Worm (Caenorhabditis elegans) whole organism, L3 larva: ENCODE data around the gene zip-2.

Experiments used
- R02D3.7 ChIP-seq: fragments of 150-350 bp; optimal IDR thresholded peaks from 2 replicates; lab custom pipeline; 2014; ENCODE audit warnings: missing biosample characterization, missing genetic modification characterization
- aly-2 ChIP-seq: fragments of 150-350 bp; optimal IDR thresholded peaks from 2 replicates; lab custom pipeline; 2014; ENCODE audit warnings: missing biosample characterization, missing genetic modification characterization
- ceh-16 ChIP-seq: sonication (generic microtip); optimal IDR thresholded peaks from 2 replicates; lab custom pipeline; 2017; ENCODE audit warnings: missing biosample characterization, missing genetic modification characterization
- ceh-28 ChIP-seq: fragments of 150-350 bp; optimal IDR thresholded peaks from 2 replicates; lab custom pipeline; 2014; ENCODE audit warnings: missing biosample characterization, missing genetic modification reagents, missing genetic modification characterization
- ceh-82 ChIP-seq: fragments of 150-350 bp; optimal IDR thresholded peaks from 2 replicates; lab custom pipeline; 2014; ENCODE audit warnings: missing biosample characterization, missing genetic modification characterization
- daf-12 ChIP-seq: fragments of 150-350 bp; optimal IDR thresholded peaks from 2 replicates; lab custom pipeline; 2014; ENCODE audit warnings: missing biosample characterization, missing genetic modification reagents, missing genetic modification characterization
- egl-27 ChIP-seq: sonication (generic microtip); optimal IDR thresholded peaks from 4 replicates; lab custom pipeline; 2017; ENCODE audit warnings: missing biosample characterization, missing genetic modification reagents, missing genetic modification characterization
- egl-5 ChIP-seq: fragments of 150-350 bp; optimal IDR thresholded peaks from 2 replicates; lab custom pipeline; 2017; ENCODE audit warnings: missing biosample characterization, missing genetic modification reagents, missing genetic modification characterization, inconsistent platforms
- elt-2 ChIP-seq: sonication (generic microtip); optimal IDR thresholded peaks from 2 replicates; lab custom pipeline; 2016; ENCODE audit warnings: missing genetic modification reagents, mild to moderate bottlenecking, missing genetic modification characterization, missing compliant biosample characterization
- eor-1 ChIP-seq, 2 experiments: fragments of 150-350 bp; optimal IDR thresholded peaks; 2 replicates each; lab custom pipeline; 2014 to 2018; ENCODE audit warnings: missing biosample characterization in 2 of 2, missing genetic modification characterization in 2 of 2
- fkh-10 ChIP-seq: sonication (generic microtip); optimal IDR thresholded peaks from 2 replicates; lab custom pipeline; 2017; ENCODE audit warnings: missing biosample characterization, missing genetic modification reagents, missing genetic modification characterization
- fkh-2 ChIP-seq: fragments of 150-350 bp; optimal IDR thresholded peaks from 2 replicates; lab custom pipeline; 2014; ENCODE audit warnings: missing biosample characterization, missing genetic modification reagents, missing genetic modification characterization
- hmg-11 ChIP-seq: sonication (generic microtip); optimal IDR thresholded peaks from 2 replicates; lab custom pipeline; 2016; ENCODE audit warnings: missing genetic modification characterization, missing compliant biosample characterization
- jun-1 ChIP-seq: fragments of 150-350 bp; optimal IDR thresholded peaks from 2 replicates; lab custom pipeline; 2014; ENCODE audit warnings: missing biosample characterization, missing genetic modification reagents, missing genetic modification characterization
- lin-15B ChIP-seq: fragments of 150-350 bp; optimal IDR thresholded peaks from 2 replicates; lab custom pipeline; 2014; ENCODE audit warnings: missing biosample characterization, missing genetic modification characterization
- lsy-12 ChIP-seq: sonication (generic microtip); optimal IDR thresholded peaks from 2 replicates; lab custom pipeline; 2016; ENCODE audit warnings: mild to moderate bottlenecking, missing genetic modification characterization, missing compliant biosample characterization
- nhr-11 ChIP-seq: fragments of 150-350 bp; optimal IDR thresholded peaks from 2 replicates; lab custom pipeline; 2014; ENCODE audit warnings: missing biosample characterization, missing genetic modification characterization
- nhr-12 ChIP-seq: fragments of 150-350 bp; optimal IDR thresholded peaks from 2 replicates; lab custom pipeline; 2014; ENCODE audit warnings: missing biosample characterization, missing genetic modification characterization
- nhr-23 ChIP-seq: fragments of 150-350 bp; optimal IDR thresholded peaks from 2 replicates; lab custom pipeline; 2014; ENCODE audit warnings: missing biosample characterization, missing genetic modification reagents, missing genetic modification characterization
- nhr-237 ChIP-seq: fragments of 150-350 bp; optimal IDR thresholded peaks from 2 replicates; lab custom pipeline; 2014; ENCODE audit warnings: missing biosample characterization, missing genetic modification characterization
- nhr-43 ChIP-seq: sonication (generic microtip); optimal IDR thresholded peaks from 2 replicates; lab custom pipeline; 2016; ENCODE audit warnings: mild to moderate bottlenecking, missing genetic modification characterization, missing compliant biosample characterization; ENCODE audit not compliant: poor library complexity, severe bottlenecking
- nhr-67 ChIP-seq: fragments of 150-350 bp; optimal IDR thresholded peaks from 2 replicates; lab custom pipeline; 2014; ENCODE audit warnings: missing biosample characterization, missing genetic modification characterization
- nhr-76 ChIP-seq: fragments of 150-350 bp; sonication (generic microtip); optimal IDR thresholded peaks from 5 replicates; lab custom pipeline; 2014; ENCODE audit warnings: missing biosample characterization, missing genetic modification characterization
- nhr-77 ChIP-seq: fragments of 150-350 bp; optimal IDR thresholded peaks from 2 replicates; lab custom pipeline; 2014; ENCODE audit warnings: missing biosample characterization, missing genetic modification characterization
- pha-4 ChIP-seq: fragments of 150-350 bp; optimal IDR thresholded peaks from 2 replicates; lab custom pipeline; 2014; ENCODE audit warnings: missing biosample characterization, missing genetic modification reagents, missing genetic modification characterization
- pqm-1 ChIP-seq: fragments of 150-350 bp; optimal IDR thresholded peaks from 2 replicates; lab custom pipeline; 2017; ENCODE audit warnings: missing biosample characterization, missing genetic modification characterization, inconsistent platforms
- sea-2 ChIP-seq: fragments of 150-350 bp; sonication (generic microtip); optimal IDR thresholded peaks from 4 replicates; lab custom pipeline; 2014; ENCODE audit warnings: missing biosample characterization, missing genetic modification reagents, missing genetic modification characterization
- skn-1 ChIP-seq: fragments of 150-350 bp; optimal IDR thresholded peaks from 2 replicates; lab custom pipeline; 2014; ENCODE audit warnings: missing biosample characterization, missing genetic modification characterization
- snpc-4 ChIP-seq: fragments of 150-350 bp; optimal IDR thresholded peaks from 2 replicates; lab custom pipeline; 2014; ENCODE audit warnings: missing biosample characterization, missing genetic modification characterization
- tbx-2 ChIP-seq: sonication (generic microtip); optimal IDR thresholded peaks from 2 replicates; lab custom pipeline; 2016; ENCODE audit warnings: mild to moderate bottlenecking, missing genetic modification characterization, missing compliant biosample characterization
- unc-39 ChIP-seq: sonication (generic microtip); optimal IDR thresholded peaks from 4 replicates; lab custom pipeline; 2017; ENCODE audit warnings: missing biosample characterization, missing genetic modification characterization
- zag-1 ChIP-seq: fragments of 150-350 bp; optimal IDR thresholded peaks from 2 replicates; lab custom pipeline; 2014; ENCODE audit warnings: missing biosample characterization, missing genetic modification characterization
- ztf-11 ChIP-seq: fragments of 150-350 bp; optimal IDR thresholded peaks from 2 replicates; lab custom pipeline; 2014; ENCODE audit warnings: missing biosample characterization, missing genetic modification characterization
- ztf-4 ChIP-seq: fragments of 150-350 bp; optimal IDR thresholded peaks from 2 replicates; lab custom pipeline; 2014; ENCODE audit warnings: missing biosample characterization, missing genetic modification characterization

The zip-2 gene

DNA sequence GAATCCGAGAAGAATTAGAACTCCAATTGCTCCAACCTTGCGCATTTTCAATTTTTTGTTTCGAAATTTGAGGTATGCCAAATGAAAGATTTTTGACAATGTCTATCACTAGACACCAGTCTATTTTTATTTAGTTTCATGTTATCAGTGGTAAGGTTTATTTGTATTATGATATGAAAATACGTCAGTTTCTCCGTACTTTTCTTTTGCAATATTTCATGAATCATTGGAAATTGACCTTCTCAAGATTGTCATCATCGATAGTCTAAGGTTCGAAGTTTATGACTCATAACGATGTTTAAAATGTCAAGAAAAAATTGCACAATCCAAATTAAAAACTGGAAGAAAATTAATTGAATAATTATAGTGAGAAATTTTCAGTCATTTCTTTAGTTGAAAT is 40.6 kb downstream of the zip-2 start, which contains the start of gene clc-19:
Gene clc-19 (minus strand): TSS at position 135 of the 400 bp plus-strand sequence.
- TF ChIP-seq hmg-11 (tag; lab: Kevin White, UChicago) (no peak), pqm-1 (tag; lab: Kevin White, UChicago) (peak; percentile 90), elt-2 (tag; lab: Kevin White, UChicago) (peak; percentile 30)

DNA sequence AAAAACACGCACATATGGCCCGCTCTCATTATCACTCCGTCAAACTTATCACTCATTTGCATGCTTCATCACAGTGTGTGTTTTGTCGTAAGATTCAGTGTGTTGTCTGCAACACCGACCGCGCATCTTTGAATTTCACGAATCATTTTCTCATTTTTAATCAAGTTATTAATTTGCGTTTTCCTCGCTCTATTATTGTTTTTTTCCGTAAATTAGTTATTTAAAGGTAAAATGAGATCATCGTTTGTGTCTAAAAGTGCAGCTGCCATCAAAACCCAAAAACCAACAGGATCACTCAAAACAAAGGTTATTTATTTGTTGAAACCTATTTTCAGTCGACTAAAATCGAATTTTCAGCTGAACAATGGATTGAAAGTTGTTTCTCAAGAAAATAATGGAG is 46.9 kb downstream of the zip-2 start, which contains the start of the genes T24C4.5 and ucr-2.3:
Gene T24C4.5 (minus strand): TSS at position 101 of the 400 bp plus-strand sequence.
Gene ucr-2.3 (plus strand): TSS at position 227 of the 400 bp plus-strand sequence.
- TF ChIP-seq zag-1 (tag; lab: Kevin White, UChicago): no peak
- TF ChIP-seq elt-2 (tag; lab: Kevin White, UChicago): no peak
- no peak for TF ChIP-seq nhr-11 (tag; lab: Kevin White, UChicago)
- TF ChIP-seq nhr-67 (tag; lab: Kevin White, UChicago): no peak
- TF ChIP-seq snpc-4 (tag; lab: Kevin White, UChicago): no peak
- no peak for TF ChIP-seq fkh-10 (GFP tag; lab: Kevin White, UChicago)
- TF ChIP-seq nhr-12 (tag; lab: Kevin White, UChicago): no peak
- no peak for TF ChIP-seq lsy-12 (tag; lab: Kevin White, UChicago)
- no peak for TF ChIP-seq lin-15B
- TF ChIP-seq nhr-43: no peak

DNA sequence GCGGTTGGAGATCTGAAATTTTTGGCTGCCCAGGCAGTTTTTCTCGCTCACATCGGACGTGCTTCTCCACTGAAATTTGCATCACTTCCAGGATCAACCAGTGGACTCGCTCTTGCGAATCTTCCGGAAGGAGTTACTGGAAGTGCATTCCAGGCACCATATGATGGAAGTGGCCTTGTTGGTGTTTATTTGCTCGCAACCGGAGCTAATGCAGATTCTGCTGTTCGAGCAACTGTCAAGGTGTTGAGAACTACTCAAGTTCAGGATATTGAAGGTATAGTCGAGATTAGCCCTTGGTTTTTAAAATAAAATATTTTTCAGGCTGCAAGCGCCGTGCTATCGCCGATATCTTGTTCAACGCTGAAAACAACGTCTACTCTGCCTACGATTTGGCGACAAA is 48.1 kb downstream of the zip-2 start:
- TF ChIP-seq nhr-43: peak; percentile 8
- no peak for TF ChIP-seq pqm-1 (tag; lab: Kevin White, UChicago)

DNA sequence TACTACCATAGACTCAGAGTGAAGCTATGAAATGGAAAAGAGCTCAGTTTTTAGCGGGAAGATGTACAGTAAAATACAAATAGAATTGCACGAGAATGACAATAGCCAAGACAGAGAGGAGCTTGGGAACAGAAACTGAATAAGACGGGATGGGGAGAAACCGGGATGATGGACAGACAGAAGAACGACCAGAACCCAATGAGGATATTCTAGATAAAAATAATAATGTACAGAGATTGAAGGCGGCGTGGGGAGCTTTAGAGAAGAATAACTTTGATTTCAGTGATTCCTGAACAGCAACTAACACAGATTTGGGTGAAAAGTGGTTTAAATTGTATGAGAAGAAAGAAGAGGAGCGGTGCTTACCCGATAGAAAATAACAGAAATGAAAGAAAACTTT is 48.7 kb downstream of the zip-2 start:
- no peak for TF ChIP-seq egl-5 (tag; lab: Kevin White, UChicago)
- TF ChIP-seq nhr-77 (tag; lab: Kevin White, UChicago): no peak
- no peak for TF ChIP-seq elt-2 (tag; lab: Kevin White, UChicago)
- no peak for TF ChIP-seq unc-39 (tag; lab: Kevin White, UChicago)
- no peak for TF ChIP-seq ceh-82 (tag; lab: Kevin White, UChicago)
- TF ChIP-seq ceh-28 (tag; lab: Kevin White, UChicago): no peak
- no peak for TF ChIP-seq R02D3.7 (tag; lab: Kevin White, UChicago)
- no peak for TF ChIP-seq aly-2 (tag; lab: Kevin White, UChicago)
- no peak for TF ChIP-seq fkh-10 (GFP tag; lab: Kevin White, UChicago)
- TF ChIP-seq lsy-12 (tag; lab: Kevin White, UChicago): no peak
- no peak for TF ChIP-seq nhr-76 (tag; lab: Kevin White, UChicago)
- TF ChIP-seq nhr-12 (tag; lab: Kevin White, UChicago): no peak
- TF ChIP-seq tbx-2 (tag; lab: Kevin White, UChicago): no peak
- TF ChIP-seq pha-4: no peak
- TF ChIP-seq nhr-237 (tag; lab: Kevin White, UChicago): no peak
- TF ChIP-seq ztf-4 (tag; lab: Kevin White, UChicago): no peak
- no peak for TF ChIP-seq ztf-11 (tag; lab: Kevin White, UChicago)
- no peak for TF ChIP-seq nhr-43
- no peak for TF ChIP-seq jun-1 (tag; lab: Kevin White, UChicago)
- TF ChIP-seq hmg-11 (tag; lab: Kevin White, UChicago): no peak

DNA sequence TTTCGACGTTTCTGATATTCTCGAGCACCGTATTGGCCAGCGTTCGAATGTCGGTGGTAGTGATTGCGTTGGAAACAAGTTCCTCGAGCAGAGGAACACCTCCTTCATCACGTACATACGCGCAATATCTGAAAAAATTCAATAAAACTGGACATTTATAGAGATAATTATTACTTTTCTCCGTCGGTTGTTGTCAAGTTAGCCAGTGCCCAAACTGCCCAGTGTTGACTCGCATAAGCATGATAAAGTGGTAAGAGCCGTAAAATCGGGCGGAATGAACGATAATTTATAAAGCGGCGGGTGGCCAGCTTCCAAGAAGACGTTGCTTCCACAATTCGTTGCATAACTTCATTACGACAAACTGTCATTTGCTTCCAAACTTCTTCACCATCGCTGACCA is 50.8 kb downstream of the zip-2 start:
- no peak for TF ChIP-seq daf-12
- no peak for TF ChIP-seq egl-27 (tag; lab: Kevin White, UChicago)
- TF ChIP-seq zag-1 (tag; lab: Kevin White, UChicago): no peak
- no peak for TF ChIP-seq fkh-2 (tag; lab: Kevin White, UChicago)
- TF ChIP-seq nhr-67 (tag; lab: Kevin White, UChicago): no peak
- no peak for TF ChIP-seq ceh-16 (tag; lab: Kevin White, UChicago)
- TF ChIP-seq tbx-2 (tag; lab: Kevin White, UChicago): no peak
- no peak for TF ChIP-seq sea-2 (GFP tag; lab: Kevin White, UChicago)
- no peak for TF ChIP-seq ceh-82 (tag; lab: Kevin White, UChicago)
- no peak for TF ChIP-seq skn-1 (tag; lab: Kevin White, UChicago)
- no peak for TF ChIP-seq nhr-23 (tag; lab: Kevin White, UChicago)
- TF ChIP-seq eor-1 (tag; optimal IDR thresholded peaks at IDR 0.05; lab: Kevin White, UChicago): no peak
- TF ChIP-seq ztf-4 (tag; lab: Kevin White, UChicago): no peak
- no peak for TF ChIP-seq pqm-1 (tag; lab: Kevin White, UChicago)
